Worm (Caenorhabditis elegans) whole organism, early embryonic: ENCODE data around the gene atf-7.

Source experiments
- B0310.2 ChIP-seq: sonication (generic microtip); optimal IDR thresholded peaks from 2 replicates; lab custom pipeline; 2016; ENCODE audit warnings: mild to moderate bottlenecking, missing genetic modification characterization, missing compliant biosample characterization
- aly-1 ChIP-seq: sonication (generic microtip); optimal IDR thresholded peaks from 2 replicates; lab custom pipeline; 2016; ENCODE audit warnings: missing genetic modification characterization, missing compliant biosample characterization
- ama-1 ChIP-seq: fragments of 150-350 bp; optimal IDR thresholded peaks from 2 replicates; lab custom pipeline; 2014
- ceh-13 ChIP-seq: fragments of 200-800 bp; sonication (Bioruptor generic); optimal IDR thresholded peaks from 2 replicates; lab custom pipeline; 2018; ENCODE audit warnings: mild to moderate bottlenecking, missing genetic modification characterization, missing compliant biosample characterization
- ceh-36 ChIP-seq: sonication (generic microtip); optimal IDR thresholded peaks from 2 replicates; lab custom pipeline; 2016; ENCODE audit warnings: missing genetic modification characterization, inconsistent platforms, missing compliant biosample characterization
- flt-1 ChIP-seq: fragments of 200-800 bp; sonication (Bioruptor generic); IDR thresholded peaks from 2 replicates; pipeline ENCODE4 v1.3.6; 2022; ENCODE audit warnings: missing genetic modification characterization, missing compliant biosample characterization
- scrt-1 ChIP-seq: fragments of 200-800 bp; sonication (Bioruptor generic); IDR thresholded peaks from 2 replicates; pipeline ENCODE4 v1.3.6; 2022; ENCODE audit warnings: missing genetic modification characterization, missing compliant biosample characterization
- sea-1 ChIP-seq: fragments of 200-800 bp; sonication (Bioruptor generic); conservative IDR thresholded peaks from 2 replicates; pipeline ENCODE4 v1.3.6; 2022; ENCODE audit warnings: missing genetic modification characterization, missing compliant biosample characterization
- tbx-11 ChIP-seq: fragments of 200-800 bp; sonication (Bioruptor generic); IDR thresholded peaks from 2 replicates; pipeline ENCODE4 v1.3.6; 2022; ENCODE audit warnings: missing genetic modification characterization, missing compliant biosample characterization
- tbx-37 ChIP-seq: fragments of 200-800 bp; sonication (Bioruptor generic); conservative IDR thresholded peaks from 2 replicates; pipeline ENCODE4 v1.3.6; 2022; ENCODE audit warnings: missing genetic modification reagents, missing genetic modification characterization, missing compliant biosample characterization
- tra-4 ChIP-seq: sonication (generic microtip); optimal IDR thresholded peaks from 2 replicates; lab custom pipeline; 2017; ENCODE audit warnings: missing genetic modification characterization, missing compliant biosample characterization

- TF ChIP-seq B0310.2 (tag; lab: Kevin White, UChicago), result no peak
- TF ChIP-seq scrt-1, result no peak
- TF ChIP-seq tra-4, result no peak
- TF ChIP-seq ama-1 (lab: Kevin White, UChicago), result no peak
- TF ChIP-seq tbx-37, result no peak
- no peak for TF ChIP-seq sea-1 (GFP tag; lab: Robert Waterston, UW)
- no peak for TF ChIP-seq ceh-13 (GFP tag; lab: Kevin White, UChicago)
- TF ChIP-seq aly-1 (tag; lab: Kevin White, UChicago), result no peak
- no peak for TF ChIP-seq tbx-11 (GFP tag; lab: Robert Waterston, UW)
- no peak for TF ChIP-seq ceh-36
- no peak for TF ChIP-seq flt-1 (GFP tag; lab: Robert Waterston, UW)
Observed at ce11 chrIII:4474908-4475307, 23.9 kb downstream of the atf-7 start, which contains the start of gene ifet-1.
